Worm (Caenorhabditis elegans): ENCODE data around the gene best-17.

DNA sequence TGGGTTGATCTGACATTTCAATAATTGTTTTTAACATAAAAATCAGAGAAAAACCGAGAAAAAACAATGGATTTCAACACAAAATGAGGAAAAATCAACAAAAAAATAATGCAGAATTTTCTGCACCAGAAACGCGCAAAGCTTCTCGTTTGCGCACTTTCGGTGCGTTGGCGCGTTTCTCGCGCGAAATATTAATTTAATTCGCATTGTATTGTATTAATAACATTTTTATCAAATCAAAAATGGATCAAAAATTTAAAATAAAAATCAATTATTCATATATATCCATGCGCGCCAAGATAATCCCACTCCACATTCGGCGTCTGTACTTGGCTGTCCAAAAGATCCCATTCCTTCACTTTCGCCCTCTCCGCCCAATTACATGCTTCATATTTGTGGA is 25.2 kb upstream of the best-17 start, which contains the start of gene fem-2:
- TF ChIP-seq hmbx-1 (tag; optimal IDR thresholded peaks at IDR 0.05) (no peak), tbx-11 (GFP tag; IDR thresholded peaks at IDR 0.05) (no peak), ama-1 (optimal IDR thresholded peaks at IDR 0.05) (no peak), hmg-4 (GFP tag; optimal IDR thresholded peaks at IDR 0.05) (no peak), tbx-37 (GFP tag; conservative IDR thresholded peaks at IDR 0.05) (no peak), hnd-1 (tag; optimal IDR thresholded peaks at IDR 0.05) (no peak), B0310.2 (tag; optimal IDR thresholded peaks at IDR 0.05) (no peak), tra-4 (tag; optimal IDR thresholded peaks at IDR 0.05) (no peak), flt-1 (GFP tag; IDR thresholded peaks at IDR 0.05) (no peak)

Data from whole organism, early embryonic.